Fruit fly (Drosophila melanogaster): ENCODE measurements around the gene CG10650.

Gene CG10650

dm6 chr2L:18946636-18947514 is 48.9 kb downstream of the CG10650 start (continued):
- TF ChIP-seq CG10654 (GFP tag; optimal IDR thresholded peaks at IDR 0.05) (no peak), unpg (GFP tag; optimal IDR thresholded peaks at IDR 0.05) (peak; percentile 44), sqz (GFP tag; optimal IDR thresholded peaks at IDR 0.05) (peak; percentile 20), CG15601 (tag; optimal IDR thresholded peaks at IDR 0.05) (peak; percentile 38), Ptx1 (GFP tag; IDR thresholded peaks at IDR 0.05) (0 out of 2 replicates have a peak, but pooled peaks have one; percentile 17), fd102C (GFP tag; optimal IDR thresholded peaks at IDR 0.05) (no peak), Sox100B (GFP tag; optimal IDR thresholded peaks at IDR 0.05) (peak; percentile 3), h (optimal IDR thresholded peaks at IDR 0.05) (peak; percentile 51), Oaz (GFP tag; IDR thresholded peaks at IDR 0.05) (no peak), corto (GFP tag; optimal IDR thresholded peaks at IDR 0.05) (peak; percentile 49), zfh1 (GFP tag; IDR thresholded peaks at IDR 0.05) (0 out of 3 replicates have a peak, but pooled peaks have one; percentile 38), fd96Cb (tag; optimal IDR thresholded peaks at IDR 0.05) (peak; percentile 25), CG31224 (GFP tag; IDR thresholded peaks at IDR 0.05) (peak; percentile 93), Hand (GFP tag; optimal IDR thresholded peaks at IDR 0.05) (no peak), Xbp1 (GFP tag; optimal IDR thresholded peaks at IDR 0.05) (no peak), fd3F (GFP tag; optimal IDR thresholded peaks at IDR 0.05) (no peak), Optix (GFP tag; IDR thresholded peaks at IDR 0.05) (no peak), CG3847 (GFP tag; IDR thresholded peaks at IDR 0.05) (no peak), CG5953 (GFP tag; IDR thresholded peaks at IDR 0.05) (no peak), Xrp1 (GFP tag; IDR thresholded peaks at IDR 0.05) (peak; percentile 51; the same call in 1 of the 2 replicates), HmgZ (tag; optimal IDR thresholded peaks at IDR 0.05) (no peak), CG18476 (GFP tag; optimal IDR thresholded peaks at IDR 0.05) (no peak), CG13424 (tag; optimal IDR thresholded peaks at IDR 0.05) (peak; percentile 23), sisA (GFP tag; IDR thresholded peaks at IDR 0.05) (no peak), CG11456 (GFP tag; IDR thresholded peaks at IDR 0.05) (no peak)

DNA sequence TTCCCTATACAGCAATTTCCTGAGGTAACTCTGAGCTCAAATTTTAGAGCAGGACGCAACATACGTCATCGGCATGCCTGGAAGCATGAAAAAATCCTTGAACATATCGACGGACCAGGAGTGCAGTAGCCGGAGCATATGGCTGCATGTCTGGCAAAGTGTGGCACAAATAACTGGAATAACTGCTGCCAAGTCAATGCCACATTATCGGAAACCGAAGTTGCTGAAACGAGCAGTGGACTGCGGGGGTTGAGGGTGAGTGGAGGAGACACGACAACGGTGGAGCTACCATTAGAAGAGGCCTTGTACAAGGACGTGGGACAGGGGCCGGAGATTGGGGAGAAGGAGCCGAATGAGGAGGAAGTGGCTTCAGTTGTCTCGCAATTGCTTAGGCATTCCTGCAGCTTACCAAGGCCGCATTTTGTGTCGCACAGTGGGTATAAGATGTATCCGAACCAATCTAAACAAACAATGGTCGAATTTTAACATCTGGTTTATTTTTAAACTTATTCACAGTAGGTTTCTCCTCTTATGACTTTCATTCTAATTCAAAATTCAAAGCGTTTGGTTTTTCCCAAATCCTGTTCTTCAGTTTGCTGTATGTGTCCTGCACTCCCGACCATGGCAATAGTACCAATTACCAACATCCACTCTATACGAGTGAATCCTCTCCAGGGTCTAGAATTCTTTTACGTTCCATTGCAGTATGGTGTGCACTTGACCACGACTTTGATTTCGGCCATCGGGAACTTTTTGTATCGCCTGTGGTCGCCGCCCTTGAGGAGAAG is 49.8 kb downstream of the CG10650 start, which contains the start of gene CG46304:
TSS of gene CG46304 (plus strand) at position 541 of the 788 bp plus-strand sequence.
- TF ChIP-seq Gsc (GFP tag; IDR thresholded peaks at IDR 0.05) (no peak), hkb (optimal IDR thresholded peaks at IDR 0.05) (no peak), hkb (GFP tag; IDR thresholded peaks at IDR 0.05) (no peak), CG10979 (tag; optimal IDR thresholded peaks at IDR 0.05) (no peak), gsb (GFP tag; IDR thresholded peaks at IDR 0.05) (no peak), shn (GFP tag; optimal IDR thresholded peaks at IDR 0.05) (no peak), corto (GFP tag; optimal IDR thresholded peaks at IDR 0.05) (no peak), Eip74EF (GFP tag; optimal IDR thresholded peaks at IDR 0.05) (no peak), Hr39 (optimal IDR thresholded peaks at IDR 0.05) (no peak), CG16779 (GFP tag; IDR thresholded peaks at IDR 0.05) (no peak), CG31441 (GFP tag; IDR thresholded peaks at IDR 0.05) (no peak), ap (GFP tag; IDR thresholded peaks at IDR 0.05) (no peak), Dek (tag; optimal IDR thresholded peaks at IDR 0.05) (no peak), gcm2 (GFP tag; optimal IDR thresholded peaks at IDR 0.05) (no peak), CG11085 (GFP tag; IDR thresholded peaks at IDR 0.05) (no peak), crol (GFP tag; IDR thresholded peaks at IDR 0.05) (peak; percentile 53), CG8388 (GFP tag; optimal IDR thresholded peaks at IDR 0.05) (peak; percentile 40), sd (tag; optimal IDR thresholded peaks at IDR 0.05) (peak; percentile 18), tio (GFP tag; optimal IDR thresholded peaks at IDR 0.05) (no peak), Atf-2 (GFP tag; optimal IDR thresholded peaks at IDR 0.05) (no peak), Trl (optimal IDR thresholded peaks at IDR 0.05) (no peak), Trl (GFP tag; optimal IDR thresholded peaks at IDR 0.05) (no peak), ham (GFP tag; IDR thresholded peaks at IDR 0.05) (0 out of 2 replicates have a peak, but pooled peaks have one; percentile 6), Poxn (GFP tag; IDR thresholded peaks at IDR 0.05) (no peak), CG17385 (GFP tag; optimal IDR thresholded peaks at IDR 0.05) (no peak), Adf1 (GFP tag; IDR thresholded peaks at IDR 0.05) (no peak)

All from whole organism, embryonic.